Worm (Caenorhabditis elegans): ENCODE data around the gene srz-10.

ce11 chrV:15268302-15268701 is 40.6 kb downstream of the srz-10 start, which contains the start of gene srw-22:
- TF ChIP-seq ceh-16 (tag; optimal IDR thresholded peaks at IDR 0.05), result no peak
- TF ChIP-seq nhr-237 (tag; optimal IDR thresholded peaks at IDR 0.05), result no peak
- no peak for TF ChIP-seq nhr-21 (tag; optimal IDR thresholded peaks at IDR 0.05)
- TF ChIP-seq nhr-6 (tag; optimal IDR thresholded peaks at IDR 0.05), result no peak
- no peak for TF ChIP-seq lin-39 (tag; optimal IDR thresholded peaks at IDR 0.05)
- TF ChIP-seq unc-55 (GFP tag; optimal IDR thresholded peaks at IDR 0.05), result no peak
- TF ChIP-seq ama-1 (optimal IDR thresholded peaks at IDR 0.05), result no peak
- TF ChIP-seq alr-1 (tag; optimal IDR thresholded peaks at IDR 0.05), result no peak
- TF ChIP-seq nhr-12 (tag; optimal IDR thresholded peaks at IDR 0.05), result no peak
